Worm (Caenorhabditis elegans) whole organism, midembryonic: ENCODE results near the gene R07G3.8.

Experiments used
- T22C8.4 ChIP-seq: fragments of 200-800 bp; sonication (Bioruptor generic); IDR thresholded peaks from 2 replicates; pipeline ENCODE4 v1.3.6; 2022; ENCODE audit warnings: missing genetic modification characterization, missing compliant biosample characterization
- cog-1 ChIP-seq: sonication (generic microtip); optimal IDR thresholded peaks from 2 replicates; lab custom pipeline; 2016; ENCODE audit warnings: missing genetic modification characterization, missing compliant biosample characterization
- flt-1 ChIP-seq: fragments of 200-800 bp; sonication (Bioruptor generic); IDR thresholded peaks from 2 replicates; pipeline ENCODE4 v1.3.6; 2022; ENCODE audit warnings: missing genetic modification characterization, missing compliant biosample characterization
- klf-2 ChIP-seq: fragments of 200-800 bp; sonication (Bioruptor generic); conservative IDR thresholded peaks from 2 replicates; pipeline ENCODE4 v1.3.6; 2022; ENCODE audit warnings: missing genetic modification reagents, missing genetic modification characterization, missing compliant biosample characterization
- med-1 ChIP-seq: sonication (generic microtip); optimal IDR thresholded peaks from 2 replicates; lab custom pipeline; 2017; ENCODE audit warnings: missing genetic modification characterization, mild to moderate bottlenecking, missing compliant biosample characterization, antibody characterized with exemption, missing genetic modification reagents; ENCODE audit not compliant: insufficient read depth
- ref-1 ChIP-seq: fragments of 200-800 bp; sonication (Bioruptor generic); conservative IDR thresholded peaks from 2 replicates; pipeline ENCODE4 v1.3.6; 2022; ENCODE audit warnings: missing genetic modification reagents, missing genetic modification characterization, missing compliant biosample characterization
- tab-1 ChIP-seq: fragments of 200-800 bp; sonication (Bioruptor generic); IDR thresholded peaks from 2 replicates; pipeline ENCODE4 v1.3.6; 2022; ENCODE audit warnings: missing genetic modification characterization, missing compliant biosample characterization
- ztf-23 ChIP-seq: fragments of 200-800 bp; sonication (Bioruptor generic); IDR thresholded peaks from 2 replicates; pipeline ENCODE4 v1.3.6; 2022; ENCODE audit warnings: missing genetic modification reagents, missing genetic modification characterization, missing compliant biosample characterization
- ztf-29 ChIP-seq: fragments of 200-800 bp; sonication (Bioruptor generic); IDR thresholded peaks from 2 replicates; pipeline ENCODE4 v1.3.6; 2022; ENCODE audit warnings: missing genetic modification reagents, missing genetic modification characterization, missing compliant biosample characterization

Gene R07G3.8

ce11 chrII:7620413-7620812, at the start of gene R07G3.8:
Gene R07G3.8, minus strand, starts transcription at chrII:7620513.
- TF ChIP-seq ztf-29 (GFP tag; lab: Robert Waterston, UW) (no peak), ztf-23 (GFP tag; lab: Robert Waterston, UW) (no peak), flt-1 (no peak), tab-1 (no peak), med-1 (GFP tag; lab: Kevin White, UChicago) (no peak), klf-2 (GFP tag; lab: Robert Waterston, UW) (no peak), ref-1 (GFP tag; lab: Robert Waterston, UW) (no peak), T22C8.4 (GFP tag; lab: Robert Waterston, UW) (no peak), cog-1 (no peak)

DNA sequence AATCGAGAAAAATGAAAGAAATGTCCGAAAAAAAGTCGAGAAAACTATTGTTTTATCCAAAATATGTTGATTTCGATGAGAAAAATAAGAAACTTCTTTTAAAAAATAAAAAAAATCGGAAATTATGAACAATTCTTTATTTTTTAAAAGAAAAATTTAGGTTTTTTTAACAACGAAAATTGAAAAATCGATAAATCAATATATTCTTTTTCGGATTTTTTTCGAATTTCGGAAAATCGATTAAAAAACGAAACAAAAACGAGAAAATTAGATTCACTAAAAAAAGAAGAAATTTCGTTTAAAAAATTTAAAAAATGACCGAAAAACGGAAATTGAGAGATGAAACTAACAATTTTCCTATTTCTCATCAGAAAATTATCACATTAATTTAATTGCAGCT, 49.7 kb upstream of the R07G3.8 start:
- TF ChIP-seq flt-1 (no peak), T22C8.4 (GFP tag; lab: Robert Waterston, UW) (no peak), ztf-23 (GFP tag; lab: Robert Waterston, UW) (no peak), klf-2 (GFP tag; lab: Robert Waterston, UW) (no peak), med-1 (GFP tag; lab: Kevin White, UChicago) (no peak)

ce11 chrII:7669409-7669808, 49.1 kb upstream of the R07G3.8 start:
- TF ChIP-seq tab-1 (0 out of 2 replicates have a peak, but pooled peaks have one; percentile 46), ref-1 (GFP tag; lab: Robert Waterston, UW) (no peak), T22C8.4 (GFP tag; lab: Robert Waterston, UW) (no peak), ztf-29 (GFP tag; lab: Robert Waterston, UW) (no peak), klf-2 (GFP tag; lab: Robert Waterston, UW) (no peak), cog-1 (no peak), flt-1 (peak; percentile 54; the same call in 1 of the 2 replicates), med-1 (GFP tag; lab: Kevin White, UChicago) (no peak), ztf-23 (GFP tag; lab: Robert Waterston, UW) (no peak)

DNA sequence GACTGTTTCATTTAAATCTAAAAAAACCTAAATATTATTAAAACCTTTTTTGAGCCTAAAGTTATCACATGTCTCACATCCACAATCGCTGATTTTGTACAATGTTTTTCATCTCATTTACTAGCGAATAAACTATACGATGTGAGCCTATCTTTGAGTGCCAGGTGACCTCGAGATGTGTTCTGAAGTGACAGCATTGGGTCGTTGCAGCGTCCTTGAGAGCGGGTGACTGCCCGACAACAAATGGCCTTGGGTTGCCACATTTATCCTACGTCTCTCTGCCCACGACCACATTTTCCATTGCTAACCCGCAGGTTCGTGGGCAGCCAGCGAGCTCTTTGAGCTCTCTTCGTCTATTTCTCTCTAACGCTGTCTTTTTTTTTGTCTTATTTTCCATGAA, 46.7 kb upstream of the R07G3.8 start, which contains the start of gene lir-2:
TSS of gene lir-2 (plus strand) at position 301 of the 400 bp plus-strand sequence.
- TF ChIP-seq flt-1 (no peak), cog-1 (no peak), T22C8.4 (GFP tag; lab: Robert Waterston, UW) (no peak), ref-1 (GFP tag; lab: Robert Waterston, UW) (no peak), klf-2 (GFP tag; lab: Robert Waterston, UW) (no peak), tab-1 (no peak), med-1 (GFP tag; lab: Kevin White, UChicago) (no peak), ztf-23 (GFP tag; lab: Robert Waterston, UW) (no peak), ztf-29 (GFP tag; lab: Robert Waterston, UW) (no peak)

DNA sequence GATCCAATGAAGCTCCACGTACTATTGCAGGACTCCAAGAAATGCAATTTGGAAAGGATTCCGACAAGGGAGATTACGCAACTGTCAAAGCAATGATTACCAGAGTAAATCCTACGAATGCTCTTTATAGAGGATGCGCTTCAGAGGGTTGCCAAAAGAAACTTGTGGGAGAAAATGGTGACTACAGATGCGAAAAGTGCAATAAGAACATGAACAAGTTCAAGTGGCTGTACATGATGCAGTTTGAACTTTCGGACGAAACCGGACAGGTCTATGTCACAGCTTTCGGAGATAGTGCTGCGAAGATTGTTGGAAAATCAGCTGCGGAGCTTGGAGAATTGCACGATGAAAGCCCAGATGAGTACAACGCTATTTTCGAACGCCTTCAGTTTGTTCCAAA, 46.0 kb upstream of the R07G3.8 start:
- TF ChIP-seq klf-2 (GFP tag; lab: Robert Waterston, UW), result no peak
- no peak for TF ChIP-seq T22C8.4 (GFP tag; lab: Robert Waterston, UW)
- TF ChIP-seq ztf-29 (GFP tag; lab: Robert Waterston, UW), result no peak
- TF ChIP-seq ztf-23 (GFP tag; lab: Robert Waterston, UW), result no peak
- TF ChIP-seq ref-1 (GFP tag; lab: Robert Waterston, UW), result no peak
- TF ChIP-seq flt-1, result no peak
- no peak for TF ChIP-seq tab-1
- TF ChIP-seq cog-1, result no peak
- no peak for TF ChIP-seq med-1 (GFP tag; lab: Kevin White, UChicago)

ce11 chrII:7663704-7664660, 43.7 kb upstream of the R07G3.8 start, which contains the start of the genes F18A1.7 and rpa-1:
Gene F18A1.7, minus strand, starts transcription at chrII:7663754.
Gene rpa-1, plus strand, starts transcription at chrII:7664582.
- TF ChIP-seq ztf-23 (GFP tag; lab: Robert Waterston, UW) (0 out of 2 replicates have a peak, but pooled peaks have one; percentile 9), med-1 (GFP tag; lab: Kevin White, UChicago) (no peak), tab-1 (no peak), ref-1 (GFP tag; lab: Robert Waterston, UW) (no peak)

ce11 chrII:7663028-7663427, 42.7 kb upstream of the R07G3.8 start:
- TF ChIP-seq cog-1, result no peak
- no peak for TF ChIP-seq klf-2 (GFP tag; lab: Robert Waterston, UW)
- TF ChIP-seq ref-1 (GFP tag; lab: Robert Waterston, UW), result no peak
- TF ChIP-seq ztf-23 (GFP tag; lab: Robert Waterston, UW), result no peak
- TF ChIP-seq tab-1, result no peak
- no peak for TF ChIP-seq flt-1

ce11 chrII:7662008-7662686, 41.8 kb upstream of the R07G3.8 start, which contains the start of gene alfa-1:
Gene alfa-1, minus strand, starts transcription at chrII:7662522.
- TF ChIP-seq ztf-23 (GFP tag; lab: Robert Waterston, UW) (no peak), cog-1 (no peak), klf-2 (GFP tag; lab: Robert Waterston, UW) (no peak), tab-1 (no peak), ref-1 (GFP tag; lab: Robert Waterston, UW) (no peak), T22C8.4 (GFP tag; lab: Robert Waterston, UW) (no peak; the same call in 1 of the 2 replicates), med-1 (GFP tag; lab: Kevin White, UChicago) (no peak), ztf-29 (GFP tag; lab: Robert Waterston, UW) (no peak), flt-1 (no peak)

DNA sequence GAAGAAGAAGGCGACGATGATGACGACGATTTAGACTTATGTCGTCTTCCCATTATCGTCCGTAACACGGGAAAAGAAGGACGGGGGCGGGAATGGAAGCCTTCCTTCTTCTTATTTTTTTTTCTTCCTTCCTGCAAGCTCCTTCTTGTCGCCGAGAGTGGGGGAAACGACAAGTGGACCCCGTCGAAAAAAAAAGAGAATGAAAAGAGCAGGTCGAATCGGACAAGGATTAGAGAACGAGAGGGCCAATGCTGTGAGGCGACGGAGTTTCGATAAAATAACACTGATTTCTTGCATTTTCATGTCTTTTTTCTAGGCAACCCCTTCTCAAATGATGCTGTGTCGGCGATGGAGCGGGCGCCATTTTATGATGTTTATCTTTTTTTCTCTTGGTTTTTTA, 30.9 kb upstream of the R07G3.8 start, which contains the start of gene pde-4:
TSS of gene pde-4 (minus strand) at position 76 of the 400 bp plus-strand sequence.
- TF ChIP-seq tab-1 (no peak), cog-1 (no peak), med-1 (GFP tag; lab: Kevin White, UChicago) (no peak), ztf-23 (GFP tag; lab: Robert Waterston, UW) (no peak), ztf-29 (GFP tag; lab: Robert Waterston, UW) (no peak), T22C8.4 (GFP tag; lab: Robert Waterston, UW) (no peak), ref-1 (GFP tag; lab: Robert Waterston, UW) (no peak), klf-2 (GFP tag; lab: Robert Waterston, UW) (no peak), flt-1 (no peak)
